Worm (Caenorhabditis elegans): ENCODE results near the gene Y64G10A.10.

DNA sequence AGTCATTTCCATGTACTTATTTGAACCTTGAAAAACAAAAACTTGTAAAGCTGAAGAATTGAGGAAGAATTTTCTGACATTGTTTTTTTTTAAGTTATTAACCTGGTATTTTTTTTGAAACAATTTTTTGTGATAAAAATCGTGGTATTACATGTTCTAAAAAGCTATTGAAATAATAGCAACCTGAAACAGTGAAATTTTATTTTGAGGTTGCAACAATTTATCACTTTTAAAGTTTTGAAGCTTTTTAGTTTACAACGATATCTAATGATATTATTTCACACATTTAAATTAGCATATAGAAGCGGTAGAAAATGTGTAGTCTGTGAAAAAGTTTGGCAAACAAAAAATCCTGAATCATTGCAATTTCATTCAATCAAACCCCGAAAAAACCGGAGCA is 16.3 kb upstream of the Y64G10A.10 start:
- TF ChIP-seq dve-1 (tag; optimal IDR thresholded peaks at IDR 0.05) = no peak
- TF ChIP-seq sox-4 (tag; optimal IDR thresholded peaks at IDR 0.05) = no peak
- no peak for TF ChIP-seq fkh-6 (tag; optimal IDR thresholded peaks at IDR 0.05)
- no peak for TF ChIP-seq ceh-24 (tag; optimal IDR thresholded peaks at IDR 0.05)
- no peak for TF ChIP-seq pros-1 (tag; optimal IDR thresholded peaks at IDR 0.05)
- no peak for TF ChIP-seq ttx-3 (tag; optimal IDR thresholded peaks at IDR 0.05)
- TF ChIP-seq lim-6 (tag; optimal IDR thresholded peaks at IDR 0.05) = no peak
- no peak for TF ChIP-seq unc-3 (GFP tag; conservative IDR thresholded peaks at IDR 0.05)
- no peak for TF ChIP-seq unc-3 (tag; optimal IDR thresholded peaks at IDR 0.05)

Measured in whole organism, late embryonic.